Worm (Caenorhabditis elegans) whole organism, young adult: ENCODE measurements around the gene F26F12.8.

Experiments used
- B0035.1 ChIP-seq: sonication (generic microtip); optimal IDR thresholded peaks from 2 replicates; lab custom pipeline; 2016; ENCODE audit warnings: missing genetic modification characterization, mild to moderate bottlenecking, missing compliant biosample characterization, missing genotype, missing genetic modification reagents
- C06A6.2 ChIP-seq: fragments of 200-800 bp; sonication (Bioruptor generic); conservative IDR thresholded peaks from 2 replicates; pipeline ENCODE4 v1.3.6; 2022; ENCODE audit warnings: missing genetic modification characterization, missing compliant biosample characterization
- C17E4.6 ChIP-seq: fragments of 200-800 bp; sonication (Bioruptor generic); IDR thresholded peaks from 2 replicates; pipeline ENCODE4 v1.3.6; 2022; ENCODE audit warnings: missing genetic modification reagents, missing genetic modification characterization, missing compliant biosample characterization
- Y53F4B.3 ChIP-seq: fragments of 200-800 bp; sonication (Bioruptor generic); IDR thresholded peaks from 2 replicates; pipeline ENCODE4 v1.3.6; 2022; ENCODE audit warnings: missing genetic modification reagents, missing genetic modification characterization, missing compliant biosample characterization
- Y95B8A.8 ChIP-seq: fragments of 200-800 bp; sonication (Bioruptor generic); IDR thresholded peaks from 2 replicates; pipeline ENCODE4 v1.3.6; 2022; ENCODE audit warnings: missing genetic modification reagents, missing genetic modification characterization, missing compliant biosample characterization
- akir-1 ChIP-seq: fragments of 200-800 bp; sonication (Bioruptor generic); optimal IDR thresholded peaks from 2 replicates; lab custom pipeline; 2018; ENCODE audit warnings: mild to moderate bottlenecking, missing genetic modification characterization, moderate library complexity, missing compliant biosample characterization
- ama-1 ChIP-seq, 3 experiments: fragments of 150-350 bp in 1 of 3; sonication (generic microtip) in 2 of 3; optimal IDR thresholded peaks; 2 replicates each; lab custom pipeline; 2014 to 2018; ENCODE audit warnings: missing biosample characterization in 2 of 3, missing genetic modification characterization in 2 of 3, missing genetic modification reagents in 2 of 3
- atf-7 ChIP-seq: sonication (generic microtip); optimal IDR thresholded peaks from 2 replicates; lab custom pipeline; 2017; ENCODE audit warnings: mild to moderate bottlenecking, missing genetic modification characterization, missing compliant biosample characterization
- athp-1 ChIP-seq: sonication (generic microtip); optimal IDR thresholded peaks from 2 replicates; lab custom pipeline; 2017; ENCODE audit warnings: mild to moderate bottlenecking, missing genetic modification characterization, missing compliant biosample characterization
- bed-2 ChIP-seq: fragments of 200-800 bp; sonication (Bioruptor generic); IDR thresholded peaks from 2 replicates; pipeline ENCODE4 v1.3.6; 2022; ENCODE audit warnings: missing genetic modification reagents, missing genetic modification characterization, missing compliant biosample characterization
- ccch-3 ChIP-seq: fragments of 200-800 bp; sonication (Bioruptor generic); optimal IDR thresholded peaks from 2 replicates; lab custom pipeline; 2018; ENCODE audit warnings: mild to moderate bottlenecking, missing genetic modification characterization, missing compliant biosample characterization
- ceh-58 ChIP-seq: fragments of 200-800 bp; sonication (Bioruptor generic); IDR thresholded peaks from 2 replicates; pipeline ENCODE4 v1.3.6; 2022; ENCODE audit warnings: missing genetic modification characterization, missing compliant biosample characterization
- chd-7 ChIP-seq: sonication (generic microtip); optimal IDR thresholded peaks from 2 replicates; lab custom pipeline; 2016; ENCODE audit warnings: mild to moderate bottlenecking, missing genetic modification characterization, moderate library complexity, missing compliant biosample characterization
- dpff-1 ChIP-seq: sonication (generic microtip); optimal IDR thresholded peaks from 2 replicates; lab custom pipeline; 2017; ENCODE audit warnings: mild to moderate bottlenecking, missing genetic modification characterization, missing compliant biosample characterization
- dpl-1 ChIP-seq: fragments of 150-350 bp; optimal IDR thresholded peaks from 2 replicates; lab custom pipeline; 2014; ENCODE audit warnings: missing biosample characterization, missing genetic modification reagents, missing genetic modification characterization
- egl-18 ChIP-seq: fragments of 200-800 bp; sonication (Bioruptor generic); IDR thresholded peaks from 2 replicates; pipeline ENCODE4 v1.3.6; 2022; ENCODE audit warnings: missing genetic modification reagents, missing genetic modification characterization, missing compliant biosample characterization
- egl-44 ChIP-seq: fragments of 200-800 bp; sonication (Bioruptor generic); IDR thresholded peaks from 2 replicates; pipeline ENCODE4 v1.3.6; 2022; ENCODE audit warnings: missing genetic modification reagents, missing genetic modification characterization, missing compliant biosample characterization
- egrh-3 ChIP-seq: fragments of 200-800 bp; sonication (Bioruptor generic); IDR thresholded peaks from 2 replicates; pipeline ENCODE4 v1.3.6; 2022; ENCODE audit warnings: missing genetic modification reagents, missing genetic modification characterization, missing compliant biosample characterization
- gei-17 ChIP-seq: fragments of 200-800 bp; sonication (Bioruptor generic); optimal IDR thresholded peaks from 2 replicates; lab custom pipeline; 2018; ENCODE audit warnings: mild to moderate bottlenecking, missing genetic modification characterization, missing compliant biosample characterization
- hlh-12 ChIP-seq: sonication (generic microtip); optimal IDR thresholded peaks from 2 replicates; lab custom pipeline; 2016; ENCODE audit warnings: missing genetic modification characterization, missing compliant biosample characterization
- hsf-1 ChIP-seq: fragments of 200-800 bp; sonication (Bioruptor generic); IDR thresholded peaks from 2 replicates; pipeline ENCODE4 v1.3.6; 2022; ENCODE audit warnings: missing genetic modification reagents, missing genetic modification characterization, missing compliant biosample characterization
- let-526 ChIP-seq: fragments of 200-800 bp; sonication (Bioruptor generic); IDR thresholded peaks from 2 replicates; pipeline ENCODE4 v1.3.6; 2022; ENCODE audit warnings: missing genetic modification reagents, missing genetic modification characterization, missing compliant biosample characterization
- let-607 ChIP-seq, 2 experiments: fragments of 200-800 bp in 1 of 2; sonication (Bioruptor generic) in 1 of 2; sonication (generic microtip) in 1 of 2; optimal IDR thresholded peaks; 2 replicates each; lab custom pipeline; 2016 to 2018; ENCODE audit warnings: mild to moderate bottlenecking in 2 of 2, missing compliant biosample characterization in 2 of 2, missing genetic modification characterization in 2 of 2, moderate library complexity in 2 of 2, missing genotype in 1 of 2
- lin-35 ChIP-seq, 3 experiments: fragments of 150-350 bp in 2 of 3; sonication (generic microtip) in 1 of 3; optimal IDR thresholded peaks; 2 replicates each; lab custom pipeline; 2014 to 2018; ENCODE audit warnings: missing biosample characterization in 3 of 3, missing genetic modification characterization in 3 of 3, missing genetic modification reagents in 3 of 3
- lin-54 ChIP-seq: fragments of 200-800 bp; sonication (Bioruptor generic); optimal IDR thresholded peaks from 2 replicates; lab custom pipeline; 2018; ENCODE audit warnings: mild to moderate bottlenecking, missing genetic modification characterization, missing compliant biosample characterization
- lir-1 ChIP-seq: fragments of 200-800 bp; sonication (Bioruptor generic); conservative IDR thresholded peaks from 2 replicates; pipeline ENCODE4 v1.3.6; 2022; ENCODE audit warnings: missing genetic modification reagents, missing genetic modification characterization, missing compliant biosample characterization
- madf-6 ChIP-seq: fragments of 200-800 bp; sonication (Bioruptor generic); IDR thresholded peaks from 2 replicates; pipeline ENCODE4 v1.3.6; 2022; ENCODE audit warnings: missing genetic modification reagents, missing genetic modification characterization, missing compliant biosample characterization
- madf-8 ChIP-seq: fragments of 200-800 bp; sonication (Bioruptor generic); conservative IDR thresholded peaks from 2 replicates; pipeline ENCODE4 v1.3.6; 2022; ENCODE audit warnings: missing genetic modification reagents, missing genetic modification characterization, missing compliant biosample characterization
- mxl-1 ChIP-seq: sonication (generic microtip); optimal IDR thresholded peaks from 2 replicates; lab custom pipeline; 2016; ENCODE audit warnings: missing genetic modification characterization, missing compliant biosample characterization
- nfya-1 ChIP-seq: sonication (generic microtip); optimal IDR thresholded peaks from 2 replicates; lab custom pipeline; 2017; ENCODE audit warnings: antibody characterized with exemption, missing compliant biosample characterization, missing genetic modification characterization, borderline replicate concordance; ENCODE audit not compliant: insufficient read depth
- nhr-120 ChIP-seq: fragments of 200-800 bp; sonication (Bioruptor generic); IDR thresholded peaks from 2 replicates; pipeline ENCODE4 v1.3.6; 2022; ENCODE audit warnings: missing genetic modification characterization, missing compliant biosample characterization
- nhr-179 ChIP-seq: sonication (generic microtip); optimal IDR thresholded peaks from 2 replicates; lab custom pipeline; 2016; ENCODE audit warnings: mild to moderate bottlenecking, missing genetic modification characterization, missing compliant biosample characterization
- nhr-80 ChIP-seq: sonication (generic microtip); optimal IDR thresholded peaks from 2 replicates; lab custom pipeline; 2016; ENCODE audit warnings: missing genetic modification characterization, missing compliant biosample characterization
- pbrm-1 ChIP-seq: fragments of 200-800 bp; sonication (Bioruptor generic); IDR thresholded peaks from 2 replicates; pipeline ENCODE4 v1.3.6; 2022; ENCODE audit warnings: missing genetic modification reagents, missing genetic modification characterization, missing compliant biosample characterization
- pha-4 ChIP-seq: fragments of 150-350 bp; sonication (generic microtip); optimal IDR thresholded peaks from 2 replicates; lab custom pipeline; 2014; ENCODE audit warnings: missing biosample characterization, missing genetic modification reagents, missing genetic modification characterization
- rcor-1 ChIP-seq: fragments of 200-800 bp; sonication (Bioruptor generic); IDR thresholded peaks from 2 replicates; pipeline ENCODE4 v1.3.6; 2022; ENCODE audit warnings: missing genetic modification reagents, missing genetic modification characterization, missing compliant biosample characterization
- snpc-1.3 ChIP-seq: sonication (generic microtip); optimal IDR thresholded peaks from 2 replicates; lab custom pipeline; 2017; ENCODE audit warnings: missing genetic modification characterization, mild to moderate bottlenecking, missing compliant biosample characterization, antibody characterized with exemption, moderate library complexity, missing genotype, missing genetic modification reagents; ENCODE audit not compliant: insufficient read depth
- snpc-4 ChIP-seq, 5 experiments: fragments of 150-350 bp in 1 of 5; sonication (generic microtip) in 4 of 5; optimal IDR thresholded peaks; 2 replicates each; lab custom pipeline; 2014 to 2018; ENCODE audit warnings: missing genetic modification characterization in 5 of 5, missing biosample characterization in 3 of 5, antibody characterized with exemption in 2 of 5, mild to moderate bottlenecking in 2 of 5, missing compliant biosample characterization in 2 of 5, missing genotype in 2 of 5, moderate library complexity in 2 of 5, missing genetic modification reagents in 1 of 5
- tbp1 ChIP-seq: fragments of 200-800 bp; sonication (Bioruptor generic); optimal IDR thresholded peaks from 2 replicates; lab custom pipeline; 2018; ENCODE audit warnings: mild to moderate bottlenecking, missing genetic modification characterization, missing compliant biosample characterization
- tlf-1 ChIP-seq: fragments of 200-800 bp; sonication (Bioruptor generic); optimal IDR thresholded peaks from 2 replicates; lab custom pipeline; 2018; ENCODE audit warnings: mild to moderate bottlenecking, missing genetic modification characterization, missing compliant biosample characterization
- xnd-1 ChIP-seq: sonication (generic microtip); optimal IDR thresholded peaks from 2 replicates; lab custom pipeline; 2016; ENCODE audit warnings: missing genotype, missing genetic modification reagents, missing genetic modification characterization, missing compliant biosample characterization
- ztf-26 ChIP-seq: sonication (generic microtip); optimal IDR thresholded peaks from 2 replicates; lab custom pipeline; 2017; ENCODE audit warnings: missing genetic modification characterization, missing compliant biosample characterization
- ztf-28 ChIP-seq: fragments of 200-800 bp; sonication (Bioruptor generic); IDR thresholded peaks from 2 replicates; pipeline ENCODE4 v1.3.6; 2022; ENCODE audit warnings: missing genetic modification reagents, missing genetic modification characterization, missing compliant biosample characterization

F26F12.8 gene

ce11 chrV:5844349-5844760, 18.0 kb downstream of the F26F12.8 start (continued):
- TF ChIP-seq athp-1 (tag; lab: Kevin White, UChicago) (no peak), pha-4 (tag; lab: Kevin White, UChicago) (no peak), ccch-3 (GFP tag; lab: Kevin White, UChicago) (no peak), ztf-26 (tag; lab: Kevin White, UChicago) (peak; percentile 42), akir-1 (GFP tag; lab: Kevin White, UChicago) (no peak), tlf-1 (peak; percentile 25), egl-18 (no peak), B0035.1 (tag; lab: Kevin White, UChicago) (no peak), bed-2 (GFP tag; lab: Robert Waterston, UW) (no peak), nhr-120 (no peak), ceh-58 (GFP tag; lab: Robert Waterston, UW) (no peak), egrh-3 (no peak), Y95B8A.8 (peak; percentile 60; the same call in 1 of the 2 replicates), atf-7 (tag; lab: Kevin White, UChicago) (peak; percentile 64), C17E4.6 (GFP tag; lab: Robert Waterston, UW) (no peak), let-526 (GFP tag; lab: Robert Waterston, UW) (peak; percentile 67; the same call in 1 of the 2 replicates), nhr-179 (no peak), lin-54 (GFP tag; lab: Kevin White, UChicago) (no peak), lir-1 (GFP tag; lab: Robert Waterston, UW) (0 out of 2 replicates have a peak, but pooled peaks have one; percentile 23), gei-17 (no peak), madf-8 (no peak), pbrm-1 (GFP tag; lab: Robert Waterston, UW) (0 out of 2 replicates have a peak, but pooled peaks have one; percentile 48), C06A6.2 (peak; percentile 56), ama-1 (optimal IDR thresholded peaks at IDR 0.05; lab: Kevin White, UChicago) (peak; percentile 69), ama-1 (GFP tag; optimal IDR thresholded peaks at IDR 0.05; lab: Kevin White, UChicago) (no peak), madf-6 (GFP tag; lab: Robert Waterston, UW) (no peak), dpff-1 (tag; lab: Kevin White, UChicago) (peak; percentile 12), chd-7 (tag; lab: Kevin White, UChicago) (peak; percentile 51), ztf-28 (GFP tag; lab: Robert Waterston, UW) (no peak), lin-35 (GFP tag; optimal IDR thresholded peaks at IDR 0.05; lab: Kevin White, UChicago) (no peak), Y53F4B.3 (GFP tag; lab: Robert Waterston, UW) (no peak), egl-44 (GFP tag; lab: Robert Waterston, UW) (peak; percentile 79), tbp1 (GFP tag; lab: Kevin White, UChicago) (peak; percentile 56), snpc-4 (GFP tag; optimal IDR thresholded peaks at IDR 0.05; lab: Kevin White, UChicago) (no peak), snpc-4 (tag; optimal IDR thresholded peaks at IDR 0.05; lab: Kevin White, UChicago) (peak in 2 of 4 experiments; percentile 26 to 47), nhr-80 (tag; lab: Kevin White, UChicago) (peak; percentile 17), hlh-12 (tag; lab: Kevin White, UChicago) (no peak), dpl-1 (GFP tag; lab: Kevin White, UChicago) (no peak), nfya-1 (tag; lab: Kevin White, UChicago) (no peak), let-607 (tag; optimal IDR thresholded peaks at IDR 0.05; lab: Kevin White, UChicago) (peak in 1 of 2 experiments; percentile 15), mxl-1 (tag; lab: Kevin White, UChicago) (no peak), xnd-1 (tag; lab: Kevin White, UChicago) (no peak), rcor-1 (GFP tag; lab: Robert Waterston, UW) (peak; percentile 49; the same call in 1 of the 2 replicates), hsf-1 (no peak), snpc-1.3 (tag; lab: Kevin White, UChicago) (no peak)
